Worm (Caenorhabditis elegans) whole organism, L3 larva: ENCODE measurements around the gene atln-1.

Experiments
- aly-2 ChIP-seq: fragments of 150-350 bp; optimal IDR thresholded peaks from 2 replicates; lab custom pipeline; 2014; ENCODE audit warnings: missing biosample characterization, missing genetic modification characterization
- egl-27 ChIP-seq: sonication (generic microtip); optimal IDR thresholded peaks from 4 replicates; lab custom pipeline; 2017; ENCODE audit warnings: missing biosample characterization, missing genetic modification reagents, missing genetic modification characterization
- elt-2 ChIP-seq: sonication (generic microtip); optimal IDR thresholded peaks from 2 replicates; lab custom pipeline; 2016; ENCODE audit warnings: missing genetic modification reagents, mild to moderate bottlenecking, missing genetic modification characterization, missing compliant biosample characterization
- eor-1 ChIP-seq, 2 experiments: fragments of 150-350 bp; optimal IDR thresholded peaks; 2 replicates each; lab custom pipeline; 2014 to 2018; ENCODE audit warnings: missing biosample characterization in 2 of 2, missing genetic modification characterization in 2 of 2
- lin-15B ChIP-seq: fragments of 150-350 bp; optimal IDR thresholded peaks from 2 replicates; lab custom pipeline; 2014; ENCODE audit warnings: missing biosample characterization, missing genetic modification characterization
- mdl-1 ChIP-seq: fragments of 150-350 bp; optimal IDR thresholded peaks from 2 replicates; lab custom pipeline; 2014; ENCODE audit warnings: missing biosample characterization, missing genetic modification characterization
- mml-1 ChIP-seq: fragments of 150-350 bp; sonication (generic microtip); optimal IDR thresholded peaks from 3 replicates; lab custom pipeline; 2014; ENCODE audit warnings: missing biosample characterization, missing genetic modification characterization
- nhr-11 ChIP-seq: fragments of 150-350 bp; optimal IDR thresholded peaks from 2 replicates; lab custom pipeline; 2014; ENCODE audit warnings: missing biosample characterization, missing genetic modification characterization
- nhr-23 ChIP-seq: fragments of 150-350 bp; optimal IDR thresholded peaks from 2 replicates; lab custom pipeline; 2014; ENCODE audit warnings: missing biosample characterization, missing genetic modification reagents, missing genetic modification characterization
- nhr-67 ChIP-seq: fragments of 150-350 bp; optimal IDR thresholded peaks from 2 replicates; lab custom pipeline; 2014; ENCODE audit warnings: missing biosample characterization, missing genetic modification characterization
- pha-4 ChIP-seq: fragments of 150-350 bp; optimal IDR thresholded peaks from 2 replicates; lab custom pipeline; 2014; ENCODE audit warnings: missing biosample characterization, missing genetic modification reagents, missing genetic modification characterization
- tbx-2 ChIP-seq: sonication (generic microtip); optimal IDR thresholded peaks from 2 replicates; lab custom pipeline; 2016; ENCODE audit warnings: mild to moderate bottlenecking, missing genetic modification characterization, missing compliant biosample characterization

atln-1 gene

ce11 chrIV:2846264-2846663, 57.8 kb downstream of the atln-1 start, which contains the start of gene Y54G2A.40:
Gene Y54G2A.40 (plus strand): TSS chrIV:2846476.
- TF ChIP-seq nhr-11 (tag; lab: Kevin White, UChicago) (no peak), pha-4 (tag; lab: Kevin White, UChicago) (peak; percentile 98), mdl-1 (tag; lab: Kevin White, UChicago) (no peak), nhr-67 (no peak), mml-1 (tag; lab: Kevin White, UChicago) (no peak), tbx-2 (tag; lab: Kevin White, UChicago) (no peak), lin-15B (peak; percentile 36), eor-1 (tag; optimal IDR thresholded peaks at IDR 0.05; lab: Kevin White, UChicago) (no peak), nhr-23 (tag; lab: Kevin White, UChicago) (no peak), egl-27 (tag; lab: Kevin White, UChicago) (no peak), elt-2 (tag; lab: Kevin White, UChicago) (peak; percentile 9), aly-2 (no peak)
